In the genomic region with DNA sequence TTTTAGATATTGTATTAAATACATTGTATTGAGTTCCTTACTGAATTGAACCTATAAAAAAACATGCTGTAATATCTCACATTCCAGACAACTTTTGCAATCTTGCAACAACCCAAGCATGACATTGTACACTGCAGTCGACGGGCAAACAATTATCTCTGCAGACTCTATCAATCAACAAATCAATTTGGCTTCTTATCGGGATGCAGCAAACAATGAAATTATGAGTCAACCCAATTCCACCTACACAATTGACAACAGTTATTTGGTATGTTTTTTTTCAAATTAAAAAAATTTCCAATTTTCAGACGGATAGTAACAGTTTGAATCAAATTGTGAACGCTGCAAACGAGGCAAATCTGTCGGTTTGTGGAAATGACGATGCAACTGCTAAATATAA, we compare ENCODE assay signal across 4 worm cellular contexts.
TF ChIP-seq lines count a peak whose summit lies in the region.

No protein-coding gene starts in this region.

TF ChIP-seq in whole organism, L2 larva, 48 proteins besides CTCF, POLR2A, EP300 and RAD21:
- TF ChIP-seq snpc-4 (tag; optimal IDR thresholded peaks at IDR 0.05; lab: Kevin White, UChicago) (no peak), fos-1 (tag; optimal IDR thresholded peaks at IDR 0.05; lab: Kevin White, UChicago) (peak; percentile 55)

TF ChIP-seq in whole organism, L3 larva, 47 proteins besides CTCF, POLR2A, EP300 and RAD21:
- TF ChIP-seq nhr-11 (tag; optimal IDR thresholded peaks at IDR 0.05; lab: Kevin White, UChicago) (no peak), ceh-16 (tag; optimal IDR thresholded peaks at IDR 0.05; lab: Kevin White, UChicago) (no peak), nhr-237 (tag; optimal IDR thresholded peaks at IDR 0.05; lab: Kevin White, UChicago) (no peak), pqm-1 (tag; optimal IDR thresholded peaks at IDR 0.05; lab: Kevin White, UChicago) (peak; percentile 20), hmg-11 (tag; optimal IDR thresholded peaks at IDR 0.05; lab: Kevin White, UChicago) (no peak), fkh-10 (GFP tag; optimal IDR thresholded peaks at IDR 0.05; lab: Kevin White, UChicago) (no peak), nfya-1 (tag; optimal IDR thresholded peaks at IDR 0.05; lab: Kevin White, UChicago; ENCODE audit: insufficient read depth) (no peak), elt-2 (tag; optimal IDR thresholded peaks at IDR 0.05; lab: Kevin White, UChicago) (peak; percentile 28)
TF ChIP-seq in whole organism, L3 larva: peak in this region for 2.

TF ChIP-seq in whole organism, L4 larva, 104 proteins besides CTCF, POLR2A, EP300 and RAD21:
- TF ChIP-seq zip-11 (GFP tag; IDR thresholded peaks at IDR 0.05; lab: Robert Waterston, UW): no peak
- TF ChIP-seq pqm-1 (tag; optimal IDR thresholded peaks at IDR 0.05; lab: Kevin White, UChicago): peak; percentile 63

TF ChIP-seq in whole organism, young adult, 124 proteins besides CTCF, POLR2A, EP300 and RAD21:
- TF ChIP-seq attf-6 (GFP tag; IDR thresholded peaks at IDR 0.05; lab: Robert Waterston, UW) (no peak), F57A8.1 (GFP tag; optimal IDR thresholded peaks at IDR 0.05; lab: Kevin White, UChicago) (no peak), bed-2 (GFP tag; IDR thresholded peaks at IDR 0.05; lab: Robert Waterston, UW) (no peak), mcd-1 (GFP tag; IDR thresholded peaks at IDR 0.05; lab: Robert Waterston, UW) (no peak), nhr-80 (tag; optimal IDR thresholded peaks at IDR 0.05; lab: Kevin White, UChicago) (peak; percentile 43), rec-8 (tag; optimal IDR thresholded peaks at IDR 0.05; lab: Kevin White, UChicago) (no peak)
